Worm (Caenorhabditis elegans) whole organism, L1 larva: ENCODE measurements around the gene sea-2.

Source experiments
- C04F5.9 ChIP-seq: sonication (generic microtip); optimal IDR thresholded peaks from 2 replicates; lab custom pipeline; 2016; ENCODE audit warnings: missing genetic modification characterization, missing compliant biosample characterization
- C16A3.4 ChIP-seq: fragments of 150-350 bp; optimal IDR thresholded peaks from 2 replicates; lab custom pipeline; 2014; ENCODE audit warnings: missing biosample characterization, missing genetic modification characterization
- C34B4.2 ChIP-seq: sonication (generic microtip); optimal IDR thresholded peaks from 2 replicates; lab custom pipeline; 2017; ENCODE audit warnings: mild to moderate bottlenecking, missing genetic modification characterization, missing compliant biosample characterization
- Y116A8C.19 ChIP-seq: sonication (generic microtip); optimal IDR thresholded peaks from 2 replicates; lab custom pipeline; 2016; ENCODE audit warnings: missing compliant biosample characterization, missing genetic modification characterization, borderline replicate concordance
- aha-1 ChIP-seq: fragments of 150-350 bp; optimal IDR thresholded peaks from 2 replicates; lab custom pipeline; 2014; ENCODE audit warnings: missing biosample characterization, missing genetic modification characterization
- alr-1 ChIP-seq: fragments of 200-800 bp; sonication (Bioruptor generic); optimal IDR thresholded peaks from 2 replicates; lab custom pipeline; 2018; ENCODE audit warnings: borderline replicate concordance, mild to moderate bottlenecking, missing genetic modification characterization, missing compliant biosample characterization
- ama-1 ChIP-seq: fragments of 150-350 bp; optimal IDR thresholded peaks from 2 replicates; lab custom pipeline; 2014
- blmp-1 ChIP-seq: fragments of 150-350 bp; optimal IDR thresholded peaks from 2 replicates; lab custom pipeline; 2014; ENCODE audit warnings: missing biosample characterization, missing genetic modification characterization
- ceh-8 ChIP-seq: fragments of 200-800 bp; sonication (Bioruptor generic); optimal IDR thresholded peaks from 2 replicates; lab custom pipeline; 2018; ENCODE audit warnings: mild to moderate bottlenecking, missing genetic modification characterization, moderate library complexity, missing compliant biosample characterization
- ceh-88 ChIP-seq: fragments of 200-800 bp; sonication (Bioruptor generic); IDR thresholded peaks from 2 replicates; pipeline ENCODE4 v1.3.6; 2022; ENCODE audit warnings: missing genetic modification characterization, missing compliant biosample characterization
- ceh-90 ChIP-seq: sonication (generic microtip); optimal IDR thresholded peaks from 2 replicates; lab custom pipeline; 2016; ENCODE audit warnings: missing genetic modification characterization, missing compliant biosample characterization
- ces-1 ChIP-seq: fragments of 150-350 bp; optimal IDR thresholded peaks from 2 replicates; lab custom pipeline; 2014; ENCODE audit warnings: missing biosample characterization, missing genetic modification reagents, missing genetic modification characterization
- dsc-1 ChIP-seq: sonication (generic microtip); optimal IDR thresholded peaks from 2 replicates; lab custom pipeline; 2016; ENCODE audit warnings: mild to moderate bottlenecking, missing genetic modification characterization, missing compliant biosample characterization
- efl-1 ChIP-seq, 4 experiments: fragments of 150-350 bp; optimal IDR thresholded peaks in 3 of 4; peaks in 1 of 4; 1 replicate in 1 of 4; 2 replicates in 3 of 4; lab custom pipeline; 2014; ENCODE audit warnings: missing biosample characterization in 2 of 4, missing genetic modification characterization in 2 of 4, missing genetic modification reagents in 2 of 4
- egl-13 ChIP-seq: sonication (generic microtip); optimal IDR thresholded peaks from 2 replicates; lab custom pipeline; 2016; ENCODE audit warnings: missing genotype, missing genetic modification reagents, missing genetic modification characterization, missing compliant biosample characterization
- egl-27 ChIP-seq, 2 experiments: fragments of 150-350 bp in 1 of 2; sonication (generic microtip); optimal IDR thresholded peaks; 3 replicates each; lab custom pipeline; 2017 to 2018; ENCODE audit warnings: missing biosample characterization in 2 of 2, missing genetic modification characterization in 2 of 2, missing genetic modification reagents in 2 of 2
- elt-2 ChIP-seq: sonication (generic microtip); optimal IDR thresholded peaks from 2 replicates; lab custom pipeline; 2016; ENCODE audit warnings: missing genetic modification characterization, mild to moderate bottlenecking, inconsistent platforms, missing compliant biosample characterization, missing genetic modification reagents
- elt-3 ChIP-seq, 6 experiments: fragments of 150-350 bp in 1 of 6; sonication (generic microtip); optimal IDR thresholded peaks; 2 replicates each; lab custom pipeline; 2017 to 2018; ENCODE audit warnings: missing biosample characterization in 6 of 6, missing genetic modification characterization in 6 of 6, inconsistent platforms in 1 of 6
- fkh-4 ChIP-seq: sonication (generic microtip); optimal IDR thresholded peaks from 2 replicates; lab custom pipeline; 2016; ENCODE audit warnings: missing compliant biosample characterization, missing genetic modification characterization, borderline replicate concordance
- fkh-8 ChIP-seq: sonication (generic microtip); optimal IDR thresholded peaks from 2 replicates; lab custom pipeline; 2016; ENCODE audit warnings: mild to moderate bottlenecking, missing genetic modification characterization, missing compliant biosample characterization
- hlh-17 ChIP-seq: fragments of 200-800 bp; sonication (Bioruptor generic); optimal IDR thresholded peaks from 2 replicates; lab custom pipeline; 2018; ENCODE audit warnings: missing genetic modification characterization, mild to moderate bottlenecking, missing compliant biosample characterization, moderate library complexity, borderline replicate concordance
- isw-1 ChIP-seq: fragments of 200-800 bp; sonication (Bioruptor generic); IDR thresholded peaks from 2 replicates; pipeline ENCODE4 v1.3.6; 2022; ENCODE audit warnings: missing genetic modification characterization, missing compliant biosample characterization
- lin-13 ChIP-seq: fragments of 150-350 bp; optimal IDR thresholded peaks from 2 replicates; lab custom pipeline; 2014; ENCODE audit warnings: missing biosample characterization, missing genetic modification reagents, missing genetic modification characterization
- lin-14 ChIP-seq: fragments of 200-800 bp; sonication (Bioruptor generic); optimal IDR thresholded peaks from 2 replicates; lab custom pipeline; 2018; ENCODE audit warnings: mild to moderate bottlenecking, missing genetic modification characterization, moderate library complexity, missing compliant biosample characterization
- lin-15B ChIP-seq: fragments of 150-350 bp; sonication (generic microtip); optimal IDR thresholded peaks from 3 replicates; lab custom pipeline; 2014; ENCODE audit warnings: missing biosample characterization, missing genetic modification characterization
- lir-3 ChIP-seq: sonication (generic microtip); optimal IDR thresholded peaks from 2 replicates; lab custom pipeline; 2016; ENCODE audit warnings: mild to moderate bottlenecking, missing genetic modification characterization, moderate library complexity, missing compliant biosample characterization; ENCODE audit not compliant: poor library complexity
- lsy-2 ChIP-seq, 2 experiments: fragments of 150-350 bp; optimal IDR thresholded peaks; 2 replicates each; lab custom pipeline; 2014; ENCODE audit warnings: missing biosample characterization in 2 of 2, missing genetic modification characterization in 2 of 2
- mep-1 ChIP-seq: fragments of 150-350 bp; optimal IDR thresholded peaks from 2 replicates; lab custom pipeline; 2014; ENCODE audit warnings: missing biosample characterization, missing genetic modification characterization
- nhr-12 ChIP-seq: sonication (generic microtip); optimal IDR thresholded peaks from 2 replicates; lab custom pipeline; 2017; ENCODE audit warnings: missing biosample characterization, missing genetic modification characterization
- nhr-71 ChIP-seq: sonication (generic microtip); optimal IDR thresholded peaks from 2 replicates; lab custom pipeline; 2016; ENCODE audit warnings: mild to moderate bottlenecking, missing genetic modification characterization, moderate library complexity, missing compliant biosample characterization
- nhr-77 ChIP-seq: fragments of 150-350 bp; optimal IDR thresholded peaks from 2 replicates; lab custom pipeline; 2014; ENCODE audit warnings: missing biosample characterization, missing genetic modification characterization
- nhr-85 ChIP-seq: sonication (generic microtip); peaks from one replicate; lab custom pipeline; 2016; ENCODE audit warnings: missing genetic modification characterization, inconsistent platforms, missing compliant biosample characterization
- nhr-90 ChIP-seq: sonication (generic microtip); optimal IDR thresholded peaks from 2 replicates; lab custom pipeline; 2016; ENCODE audit warnings: mild to moderate bottlenecking, missing genetic modification characterization, missing compliant biosample characterization; ENCODE audit not compliant: poor library complexity
- pax-3 ChIP-seq: fragments of 200-800 bp; sonication (Bioruptor generic); optimal IDR thresholded peaks from 2 replicates; lab custom pipeline; 2018; ENCODE audit warnings: mild to moderate bottlenecking, missing genetic modification characterization, moderate library complexity, missing compliant biosample characterization
- pqm-1 ChIP-seq: sonication (generic microtip); optimal IDR thresholded peaks from 3 replicates; lab custom pipeline; 2017; ENCODE audit warnings: missing biosample characterization, missing genetic modification characterization
- rnt-1 ChIP-seq: sonication (generic microtip); optimal IDR thresholded peaks from 2 replicates; lab custom pipeline; 2016; ENCODE audit warnings: mild to moderate bottlenecking, missing genetic modification characterization, moderate library complexity, missing compliant biosample characterization
- skn-1 ChIP-seq: fragments of 150-350 bp; optimal IDR thresholded peaks from 2 replicates; lab custom pipeline; 2014; ENCODE audit warnings: missing biosample characterization, missing genetic modification characterization
- sox-4 ChIP-seq: sonication (generic microtip); optimal IDR thresholded peaks from 2 replicates; lab custom pipeline; 2016; ENCODE audit warnings: missing genetic modification characterization, missing compliant biosample characterization
- unc-130 ChIP-seq: fragments of 150-350 bp; optimal IDR thresholded peaks from 2 replicates; lab custom pipeline; 2017; ENCODE audit warnings: missing biosample characterization, missing genetic modification characterization, inconsistent platforms
- unc-30 ChIP-seq: sonication (generic microtip); optimal IDR thresholded peaks from 2 replicates; lab custom pipeline; 2017; ENCODE audit warnings: missing biosample characterization, missing genetic modification characterization
- ztf-4 ChIP-seq: fragments of 150-350 bp; optimal IDR thresholded peaks from 2 replicates; lab custom pipeline; 2014; ENCODE audit warnings: missing biosample characterization, missing genetic modification characterization

The sea-2 gene

ce11 chrII:3952368-3952767 is 2.2 kb downstream of the sea-2 start:
- no peak for TF ChIP-seq ces-1 (GFP tag; lab: Kevin White, UChicago)
- TF ChIP-seq fkh-8 (tag; lab: Kevin White, UChicago), result no peak
- peak in 1 of 6 experiments; percentile 13 for TF ChIP-seq elt-3 (tag; optimal IDR thresholded peaks at IDR 0.05; lab: Kevin White, UChicago)
- TF ChIP-seq, all 84 proteins: peak for 1

ce11 chrII:3952967-3953366 is 2.8 kb downstream of the sea-2 start:
- TF ChIP-seq dsc-1 (tag; lab: Kevin White, UChicago), result no peak
- TF ChIP-seq lsy-2 (tag; optimal IDR thresholded peaks at IDR 0.05; lab: Kevin White, UChicago), result peak in 1 of 2 experiments; percentile 6
- peak; percentile 10 for TF ChIP-seq nhr-71
- no peak for TF ChIP-seq nhr-12 (tag; lab: Kevin White, UChicago)
- peak; percentile 66 for TF ChIP-seq nhr-85 (tag; lab: Kevin White, UChicago)
- TF ChIP-seq elt-2, result peak; percentile 19

ce11 chrII:3954018-3954417 is 3.8 kb downstream of the sea-2 start:
- TF ChIP-seq elt-3 (tag; optimal IDR thresholded peaks at IDR 0.05; lab: Kevin White, UChicago) (peak in 1 of 6 experiments; percentile 7), unc-130 (no peak), nhr-90 (no peak), blmp-1 (tag; lab: Kevin White, UChicago) (no peak), lin-13 (GFP tag; lab: Kevin White, UChicago) (no peak), ces-1 (GFP tag; lab: Kevin White, UChicago) (no peak), ama-1 (lab: Kevin White, UChicago) (no peak), Y116A8C.19 (tag; lab: Kevin White, UChicago) (no peak), mep-1 (tag; lab: Kevin White, UChicago) (no peak), lin-14 (peak; percentile 19), sox-4 (tag; lab: Kevin White, UChicago) (no peak), C34B4.2 (tag; lab: Kevin White, UChicago) (no peak), elt-2 (peak; percentile 84), efl-1 (optimal IDR thresholded peaks at IDR 0.05; lab: Kevin White, UChicago) (no peak), efl-1 (GFP tag; optimal IDR thresholded peaks at IDR 0.05 in 1 of 2; lab: Kevin White, UChicago) (peak in 1 of 2 experiments; percentile 66)
- TF ChIP-seq, all 84 proteins: peak for 4

- TF ChIP-seq blmp-1 (tag; lab: Kevin White, UChicago), result peak; percentile 4
- no peak for TF ChIP-seq efl-1 (optimal IDR thresholded peaks at IDR 0.05; lab: Kevin White, UChicago)
- TF ChIP-seq efl-1 (GFP tag; optimal IDR thresholded peaks at IDR 0.05 in 1 of 2; lab: Kevin White, UChicago), result peak in 1 of 2 experiments; percentile 68
- no peak for TF ChIP-seq lir-3
- peak; percentile 27 for TF ChIP-seq elt-2
- peak; percentile 44 for TF ChIP-seq lin-14
- peak; percentile 9 for TF ChIP-seq fkh-8 (tag; lab: Kevin White, UChicago)
These were observed 4.7 kb downstream of the sea-2 start for ce11 chrII:3954838-3955237.

ce11 chrII:3955938-3956337 is 5.8 kb downstream of the sea-2 start:
- TF ChIP-seq C04F5.9 (tag; lab: Kevin White, UChicago), result no peak
- TF ChIP-seq lin-15B (tag; lab: Kevin White, UChicago), result no peak
- no peak for TF ChIP-seq aha-1 (tag; lab: Kevin White, UChicago)
- TF ChIP-seq fkh-8 (tag; lab: Kevin White, UChicago), result peak; percentile 15
- peak; percentile 49 for TF ChIP-seq dsc-1 (tag; lab: Kevin White, UChicago)
- TF ChIP-seq egl-27 (tag; optimal IDR thresholded peaks at IDR 0.05; lab: Kevin White, UChicago), result no peak
- no peak for TF ChIP-seq ztf-4

- no peak for TF ChIP-seq sox-4 (tag; lab: Kevin White, UChicago)
- no peak for TF ChIP-seq hlh-17 (GFP tag; lab: Kevin White, UChicago)
- no peak for TF ChIP-seq pax-3 (tag; lab: Kevin White, UChicago)
- no peak for TF ChIP-seq aha-1 (tag; lab: Kevin White, UChicago)
- TF ChIP-seq pqm-1 (tag; lab: Kevin White, UChicago), result no peak
- TF ChIP-seq unc-30 (tag; lab: Kevin White, UChicago), result no peak
- no peak for TF ChIP-seq lin-13 (GFP tag; lab: Kevin White, UChicago)
- TF ChIP-seq rnt-1 (tag; lab: Kevin White, UChicago), result peak; percentile 34
- TF ChIP-seq alr-1 (tag; lab: Kevin White, UChicago), result no peak
- TF ChIP-seq ceh-88 (GFP tag; lab: Robert Waterston, UW), result no peak
- no peak for TF ChIP-seq ceh-90 (tag; lab: Kevin White, UChicago)
- TF ChIP-seq skn-1 (tag; lab: Kevin White, UChicago), result no peak
- TF ChIP-seq isw-1, result no peak
- TF ChIP-seq egl-13 (tag; lab: Kevin White, UChicago), result no peak
- TF ChIP-seq C16A3.4 (tag; lab: Kevin White, UChicago), result no peak
- no peak for TF ChIP-seq lin-15B (tag; lab: Kevin White, UChicago)
- TF ChIP-seq nhr-77, result no peak
- no peak for TF ChIP-seq ceh-8 (GFP tag; lab: Kevin White, UChicago)
- TF ChIP-seq fkh-4 (tag; lab: Kevin White, UChicago), result no peak
- peak; percentile 46 for TF ChIP-seq nhr-71
These were observed 6.6 kb downstream of the sea-2 start for ce11 chrII:3956744-3957143.
